Fruit fly (Drosophila melanogaster) whole organism, embryonic: ENCODE measurements around the gene Ir93a.
A peak's percentile ranks its signal among the peaks of the same experiment; 100 is the strongest.

Experiments used
- B-H1 ChIP-seq: fragments of 200-800 bp; sonication (Bioruptor generic); IDR thresholded peaks from 3 replicates; pipeline ENCODE4 v1.3.6; 2022; ENCODE audit warnings: missing biosample characterization, missing genetic modification characterization
- Bgb ChIP-seq: fragments of 200-800 bp; sonication (Bioruptor generic); IDR thresholded peaks from 2 replicates; pipeline ENCODE4 v1.3.6; 2022; ENCODE audit warnings: missing biosample characterization, missing genetic modification characterization; ENCODE audit not compliant: partially characterized antibody
- CG10565 ChIP-seq: fragments of 200-800 bp; sonication (Bioruptor generic); optimal IDR thresholded peaks from 3 replicates; lab custom pipeline; 2016; ENCODE audit warnings: missing biosample characterization, mild to moderate bottlenecking, missing genetic modification characterization
- CG11696 ChIP-seq: fragments of 200-800 bp; sonication (Bioruptor generic); IDR thresholded peaks from 2 replicates; pipeline ENCODE4 v1.3.6; 2022; ENCODE audit warnings: missing biosample characterization, missing genetic modification characterization
- CG11723 ChIP-seq: fragments of 200-800 bp; sonication (Bioruptor generic); optimal IDR thresholded peaks from 2 replicates; lab custom pipeline; 2017; ENCODE audit warnings: missing biosample characterization, mild to moderate bottlenecking, missing genetic modification characterization
- CG13287 ChIP-seq: fragments of 200-800 bp; sonication (Bioruptor generic); IDR thresholded peaks from 2 replicates; pipeline ENCODE4 v1.3.6; 2022; ENCODE audit warnings: missing biosample characterization, missing genetic modification characterization; ENCODE audit not compliant: partially characterized antibody
- CG14965 ChIP-seq: fragments of 200-800 bp; sonication (Bioruptor generic); optimal IDR thresholded peaks from 2 replicates; lab custom pipeline; 2016; ENCODE audit warnings: missing biosample characterization, missing genetic modification characterization, borderline replicate concordance
- CG15011 ChIP-seq: fragments of 200-800 bp; sonication (Bioruptor generic); optimal IDR thresholded peaks from 3 replicates; lab custom pipeline; 2018; ENCODE audit warnings: missing biosample characterization, mild to moderate bottlenecking, missing genetic modification characterization
- CG17361 ChIP-seq: fragments of 200-800 bp; sonication (Bioruptor generic); IDR thresholded peaks from 3 replicates; pipeline ENCODE4 v1.3.6; 2022; ENCODE audit warnings: missing biosample characterization, missing genetic modification characterization
- CG18011 ChIP-seq: fragments of 200-800 bp; sonication (Bioruptor generic); optimal IDR thresholded peaks from 2 replicates; lab custom pipeline; 2017; ENCODE audit warnings: missing biosample characterization, missing genetic modification characterization, mild to moderate bottlenecking, moderate library complexity, missing genotype
- CG30403 ChIP-seq: fragments of 200-800 bp; sonication (Bioruptor generic); optimal IDR thresholded peaks from 3 replicates; lab custom pipeline; 2016; ENCODE audit warnings: missing biosample characterization, missing genetic modification characterization
- CG30431 ChIP-seq: fragments of 200-800 bp; sonication (Bioruptor generic); optimal IDR thresholded peaks from 2 replicates; lab custom pipeline; 2017; ENCODE audit warnings: missing biosample characterization, missing genetic modification characterization
- CG31388 ChIP-seq: fragments of 200-800 bp; sonication (Bioruptor generic); optimal IDR thresholded peaks from 2 replicates; lab custom pipeline; 2016; ENCODE audit warnings: missing biosample characterization, missing genetic modification characterization
- CG31441 ChIP-seq: fragments of 200-800 bp; sonication (Bioruptor generic); IDR thresholded peaks from 2 replicates; pipeline ENCODE4 v1.3.6; 2022; ENCODE audit warnings: missing biosample characterization, missing genetic modification characterization
- CG43689 ChIP-seq: fragments of 200-800 bp; sonication (Bioruptor generic); IDR thresholded peaks from 2 replicates; pipeline ENCODE4 v1.3.6; 2022; ENCODE audit warnings: missing biosample characterization, missing genetic modification characterization
- CG4404 ChIP-seq: fragments of 200-800 bp; sonication (Bioruptor generic); IDR thresholded peaks from 2 replicates; pipeline ENCODE4 v1.3.6; 2022; ENCODE audit warnings: missing biosample characterization, missing genetic modification characterization
- CG4424 ChIP-seq: fragments of 200-800 bp; sonication (Bioruptor generic); optimal IDR thresholded peaks from 3 replicates; lab custom pipeline; 2016; ENCODE audit warnings: missing biosample characterization, missing genetic modification characterization
- CG6791 ChIP-seq: fragments of 200-800 bp; sonication (Bioruptor generic); IDR thresholded peaks from 3 replicates; pipeline ENCODE4 v1.3.6; 2022; ENCODE audit warnings: missing biosample characterization, missing genetic modification characterization; ENCODE audit not compliant: partially characterized antibody
- CG7357 ChIP-seq: fragments of 200-800 bp; sonication (Bioruptor generic); IDR thresholded peaks from 3 replicates; pipeline ENCODE4 v1.3.6; 2022; ENCODE audit warnings: missing biosample characterization, missing genetic modification characterization
- CG9797 ChIP-seq: fragments of 200-800 bp; sonication (Bioruptor generic); optimal IDR thresholded peaks from 3 replicates; lab custom pipeline; 2018; ENCODE audit warnings: missing biosample characterization, mild to moderate bottlenecking, missing genetic modification characterization
- Deaf1 ChIP-seq: fragments of 200-800 bp; optimal IDR thresholded peaks from 3 replicates; lab custom pipeline; 2019; ENCODE audit warnings: missing biosample characterization, mild to moderate bottlenecking, missing genetic modification characterization, moderate library complexity
- HLHmδ ChIP-seq: fragments of 200-800 bp; sonication (Bioruptor generic); optimal IDR thresholded peaks from 2 replicates; lab custom pipeline; 2018; ENCODE audit warnings: missing biosample characterization, mild to moderate bottlenecking, missing genetic modification characterization, moderate library complexity
- Kr ChIP-seq: fragments of 200-800 bp; sonication (Bioruptor generic); optimal IDR thresholded peaks from 2 replicates; lab custom pipeline; 2017; ENCODE audit warnings: missing biosample characterization, mild to moderate bottlenecking, missing genetic modification characterization
- Max ChIP-seq: fragments of 200-800 bp; sonication (Bioruptor generic); optimal IDR thresholded peaks from 2 replicates; lab custom pipeline; 2016; ENCODE audit warnings: missing biosample characterization, mild to moderate bottlenecking, missing genetic modification characterization
- Med ChIP-seq: fragments of 200-800 bp; sonication (Bioruptor generic); peaks from one replicate; lab custom pipeline; 2016; ENCODE audit warnings: missing biosample characterization, missing genetic modification characterization, mild to moderate bottlenecking, inconsistent platforms, moderate library complexity
- Myb ChIP-seq: fragments of 200-800 bp; sonication (Bioruptor generic); optimal IDR thresholded peaks from 2 replicates; lab custom pipeline; 2016; ENCODE audit warnings: missing biosample characterization, missing genetic modification characterization
- NC2α ChIP-seq: fragments of 200-800 bp; sonication (Bioruptor generic); optimal IDR thresholded peaks from 2 replicates; lab custom pipeline; 2016; ENCODE audit warnings: missing biosample characterization, missing genetic modification characterization
- Poxn ChIP-seq: fragments of 200-800 bp; sonication (Bioruptor generic); IDR thresholded peaks from 2 replicates; pipeline ENCODE4 v1.3.6; 2022; ENCODE audit warnings: missing biosample characterization, missing genetic modification characterization
- Sry-δ ChIP-seq: fragments of 200-800 bp; sonication (Bioruptor generic); optimal IDR thresholded peaks from 2 replicates; lab custom pipeline; 2016; ENCODE audit warnings: missing biosample characterization, missing genetic modification characterization
- TFAM ChIP-seq: fragments of 200-800 bp; sonication (Bioruptor generic); optimal IDR thresholded peaks from 2 replicates; lab custom pipeline; 2017; ENCODE audit warnings: missing biosample characterization, missing genetic modification characterization, inconsistent platforms
- Trl ChIP-seq, 3 experiments: fragments of >200 bp in 2 of 3; fragments of 200-800 bp in 1 of 3; sonication (Bioruptor generic) in 1 of 3; optimal IDR thresholded peaks; 2 replicates in 1 of 3; 3 replicates in 2 of 3; lab custom pipeline; 2016 to 2017; ENCODE audit warnings: missing biosample characterization in 1 of 3, missing genetic modification characterization in 1 of 3
- ac ChIP-seq: fragments of 200-800 bp; sonication (Bioruptor generic); optimal IDR thresholded peaks from 3 replicates; lab custom pipeline; 2017; ENCODE audit warnings: missing biosample characterization, mild to moderate bottlenecking, missing genetic modification characterization
- ase ChIP-seq: fragments of 200-800 bp; sonication (Bioruptor generic); IDR thresholded peaks from 3 replicates; pipeline ENCODE4 v1.3.6; 2022; ENCODE audit warnings: missing biosample characterization, missing genetic modification characterization
- ato ChIP-seq: fragments of 200-800 bp; sonication (Bioruptor generic); IDR thresholded peaks from 2 replicates; pipeline ENCODE4 v1.3.6; 2022; ENCODE audit warnings: missing biosample characterization, missing genetic modification characterization; ENCODE audit not compliant: partially characterized antibody
- bigmax ChIP-seq: fragments of 200-800 bp; sonication (Bioruptor generic); optimal IDR thresholded peaks from 2 replicates; lab custom pipeline; 2018; ENCODE audit warnings: missing biosample characterization, mild to moderate bottlenecking, missing genetic modification characterization
- chn ChIP-seq: fragments of 200-800 bp; sonication (Bioruptor generic); optimal IDR thresholded peaks from 2 replicates; lab custom pipeline; 2016; ENCODE audit warnings: missing biosample characterization, missing genetic modification characterization
- croc ChIP-seq: fragments of 200-800 bp; sonication (Bioruptor generic); conservative IDR thresholded peaks from 3 replicates; pipeline ENCODE4 v1.3.6; 2022; ENCODE audit warnings: missing biosample characterization, missing genetic modification characterization
- dpn ChIP-seq, 2 experiments: fragments of 200-800 bp; sonication (Bioruptor generic); optimal IDR thresholded peaks; 3 replicates each; lab custom pipeline; 2016; ENCODE audit warnings: missing biosample characterization in 2 of 2, missing genetic modification characterization in 2 of 2
- esg ChIP-seq: fragments of 200-800 bp; sonication (Bioruptor generic); conservative IDR thresholded peaks from 2 replicates; pipeline ENCODE4 v1.3.6; 2022; ENCODE audit warnings: missing biosample characterization, missing genetic modification characterization
- ewg ChIP-seq: fragments of 200-800 bp; sonication (Bioruptor generic); optimal IDR thresholded peaks from 3 replicates; lab custom pipeline; 2017; ENCODE audit warnings: mild to moderate bottlenecking, missing biosample characterization, missing genetic modification reagents, missing genetic modification characterization
- klu ChIP-seq: fragments of 200-800 bp; sonication (Bioruptor generic); IDR thresholded peaks from 2 replicates; pipeline ENCODE4 v1.3.6; 2022; ENCODE audit warnings: missing biosample characterization, missing genetic modification characterization
- pfk ChIP-seq: fragments of 200-800 bp; sonication (Bioruptor generic); optimal IDR thresholded peaks from 2 replicates; lab custom pipeline; 2018; ENCODE audit warnings: missing biosample characterization, mild to moderate bottlenecking, missing genetic modification characterization, moderate library complexity
- pita ChIP-seq: fragments of 200-800 bp; sonication (Bioruptor generic); optimal IDR thresholded peaks from 2 replicates; lab custom pipeline; 2017; ENCODE audit warnings: missing biosample characterization, mild to moderate bottlenecking, missing genetic modification characterization
- scrt ChIP-seq: fragments of 200-800 bp; sonication (Bioruptor generic); optimal IDR thresholded peaks from 2 replicates; lab custom pipeline; 2018; ENCODE audit warnings: missing biosample characterization, mild to moderate bottlenecking, missing genetic modification characterization, moderate library complexity
- sima ChIP-seq: fragments of 200-800 bp; sonication (Bioruptor generic); optimal IDR thresholded peaks from 2 replicates; lab custom pipeline; 2016; ENCODE audit warnings: missing biosample characterization, missing genetic modification characterization
- ssp ChIP-seq: fragments of 200-800 bp; sonication (Bioruptor generic); IDR thresholded peaks from 2 replicates; pipeline ENCODE4 v1.3.6; 2022; ENCODE audit warnings: missing biosample characterization, missing genetic modification characterization
- stwl ChIP-seq: fragments of 200-800 bp; sonication (Bioruptor generic); optimal IDR thresholded peaks from 3 replicates; lab custom pipeline; 2018; ENCODE audit warnings: missing biosample characterization, mild to moderate bottlenecking, missing genetic modification characterization, moderate library complexity
- tx ChIP-seq: fragments of 200-800 bp; sonication (Bioruptor generic); optimal IDR thresholded peaks from 2 replicates; lab custom pipeline; 2016; ENCODE audit warnings: missing biosample characterization, missing genetic modification characterization
- zen2 ChIP-seq: fragments of 200-800 bp; sonication (Bioruptor generic); IDR thresholded peaks from 3 replicates; pipeline ENCODE4 v1.3.6; 2022; ENCODE audit warnings: missing biosample characterization, missing genetic modification characterization; ENCODE audit not compliant: partially characterized antibody
- zf30C ChIP-seq: fragments of 200-800 bp; sonication (Bioruptor generic); optimal IDR thresholded peaks from 3 replicates; lab custom pipeline; 2018; ENCODE audit warnings: missing biosample characterization, mild to moderate bottlenecking, missing genetic modification characterization

The Ir93a gene

DNA sequence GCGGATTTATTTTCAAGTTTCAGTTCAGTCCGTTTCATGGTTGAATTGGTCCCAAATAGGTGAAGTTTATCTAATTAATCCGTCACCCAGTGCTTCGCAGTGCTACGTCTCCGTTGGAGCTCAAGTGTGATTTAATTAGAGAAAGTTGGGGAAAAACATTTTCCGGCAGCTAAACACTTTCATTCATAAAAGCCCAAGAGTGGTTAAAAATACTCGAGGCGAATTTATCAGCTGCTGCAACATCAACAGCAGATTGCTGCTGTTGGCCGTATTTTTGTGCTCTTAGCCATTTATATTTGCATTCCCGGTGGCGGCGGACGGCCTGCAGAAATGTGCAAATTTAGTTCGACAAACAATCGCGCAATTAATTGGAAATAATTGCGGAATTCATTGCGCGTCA is 41.9 kb upstream of the Ir93a start, which contains the start of gene Grik:
TSS of gene Grik (plus strand) at position 301 of the 400 bp plus-strand sequence.
- no peak for TF ChIP-seq CG43689 (GFP tag; lab: Robert Waterston, UW)
- no peak for TF ChIP-seq ac (GFP tag; lab: Kevin White, UChicago)
- no peak for TF ChIP-seq CG11696 (GFP tag; lab: Robert Waterston, UW)
- TF ChIP-seq dpn (GFP tag; optimal IDR thresholded peaks at IDR 0.05; lab: Kevin White, UChicago), result no peak
- TF ChIP-seq Sry-δ (GFP tag; lab: Kevin White, UChicago), result no peak
- no peak for TF ChIP-seq sima (GFP tag; lab: Kevin White, UChicago)
- TF ChIP-seq CG4404 (GFP tag; lab: Robert Waterston, UW), result no peak
- TF ChIP-seq klu (GFP tag; lab: Robert Waterston, UW), result no peak
- TF ChIP-seq CG30403 (GFP tag; lab: Kevin White, UChicago), result no peak
- TF ChIP-seq HLHmδ (GFP tag; lab: Kevin White, UChicago), result no peak
- no peak for TF ChIP-seq Poxn
- TF ChIP-seq ase (GFP tag; lab: Robert Waterston, UW), result no peak
- no peak for TF ChIP-seq Myb (GFP tag; lab: Kevin White, UChicago)
- TF ChIP-seq bigmax (GFP tag; lab: Kevin White, UChicago), result no peak
- no peak for TF ChIP-seq Max (GFP tag; lab: Kevin White, UChicago)
- no peak for TF ChIP-seq tx

DNA sequence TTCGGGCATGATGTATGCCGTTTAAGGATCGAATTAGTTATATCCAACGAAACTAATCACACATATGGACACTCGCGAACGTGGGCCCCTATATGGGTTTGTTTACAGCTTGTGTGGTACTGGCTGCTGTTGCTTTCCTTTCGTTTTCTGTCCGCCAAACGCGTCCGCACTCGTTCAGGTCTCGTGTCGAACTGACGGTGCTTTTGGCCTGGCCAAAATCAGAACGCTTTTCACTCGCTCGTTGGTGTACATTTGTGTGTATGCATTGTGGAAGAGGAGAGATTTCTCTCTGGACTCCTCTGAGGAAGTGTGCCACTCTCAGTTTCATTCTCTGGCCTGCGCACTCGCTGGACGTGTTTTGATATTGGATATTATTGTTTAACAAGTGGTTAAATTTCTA is 37.4 kb upstream of the Ir93a start, which contains the start of gene Ktl:
TSS of gene Ktl (minus strand) at position 193 of the 400 bp plus-strand sequence.
- TF ChIP-seq TFAM (GFP tag; lab: Kevin White, UChicago), result no peak
- TF ChIP-seq CG6791 (GFP tag; lab: Robert Waterston, UW), result no peak
- TF ChIP-seq CG31388 (GFP tag; lab: Kevin White, UChicago), result no peak
- TF ChIP-seq B-H1, result no peak
- no peak for TF ChIP-seq ato (GFP tag; lab: Robert Waterston, UW)
- no peak for TF ChIP-seq CG7357 (GFP tag; lab: Robert Waterston, UW)
- TF ChIP-seq zf30C (GFP tag; lab: Kevin White, UChicago), result no peak
- TF ChIP-seq zen2 (GFP tag; lab: Robert Waterston, UW), result no peak
- TF ChIP-seq ssp, result no peak
- TF ChIP-seq CG17361 (GFP tag; lab: Robert Waterston, UW), result no peak
- no peak for TF ChIP-seq CG4424 (GFP tag; lab: Kevin White, UChicago)
- no peak for TF ChIP-seq croc
- TF ChIP-seq chn (GFP tag; lab: Kevin White, UChicago), result no peak
- TF ChIP-seq stwl (tag; lab: Kevin White, UChicago), result no peak
- no peak for TF ChIP-seq CG30431 (GFP tag; lab: Kevin White, UChicago)
- no peak for TF ChIP-seq CG13287
- TF ChIP-seq Med (GFP tag; lab: Kevin White, UChicago), result peak; percentile 67
- TF ChIP-seq CG11723 (GFP tag; lab: Kevin White, UChicago), result no peak
- TF ChIP-seq CG9797 (GFP tag; lab: Kevin White, UChicago), result no peak
- TF ChIP-seq CG10565 (GFP tag; lab: Kevin White, UChicago), result no peak
- no peak for TF ChIP-seq Kr
- no peak for TF ChIP-seq pita (GFP tag; lab: Kevin White, UChicago)
- peak; percentile 26 for TF ChIP-seq scrt (GFP tag; lab: Kevin White, UChicago)
- TF ChIP-seq NC2α (GFP tag; lab: Kevin White, UChicago), result no peak
- TF ChIP-seq pfk (GFP tag; lab: Kevin White, UChicago), result no peak
- peak; percentile 11 for TF ChIP-seq Deaf1
- no peak for TF ChIP-seq CG15011 (GFP tag; lab: Kevin White, UChicago)
- TF ChIP-seq esg (GFP tag; lab: Robert Waterston, UW), result no peak
- peak; percentile 17 to 42 for TF ChIP-seq Trl (optimal IDR thresholded peaks at IDR 0.05; lab: Kevin White, UChicago)
- TF ChIP-seq Trl (GFP tag; optimal IDR thresholded peaks at IDR 0.05; lab: Kevin White, UChicago), result no peak
- no peak for TF ChIP-seq Bgb
- no peak for TF ChIP-seq CG31441
- TF ChIP-seq ewg (GFP tag; lab: Kevin White, UChicago), result peak; percentile 43
- no peak for TF ChIP-seq CG18011
- TF ChIP-seq CG14965 (GFP tag; lab: Kevin White, UChicago), result no peak
- TF ChIP-seq CG11696 (GFP tag; lab: Robert Waterston, UW), result no peak
